Worm (Caenorhabditis elegans): ENCODE results near the gene Y39A1A.22.

The Y39A1A.22 gene

DNA sequence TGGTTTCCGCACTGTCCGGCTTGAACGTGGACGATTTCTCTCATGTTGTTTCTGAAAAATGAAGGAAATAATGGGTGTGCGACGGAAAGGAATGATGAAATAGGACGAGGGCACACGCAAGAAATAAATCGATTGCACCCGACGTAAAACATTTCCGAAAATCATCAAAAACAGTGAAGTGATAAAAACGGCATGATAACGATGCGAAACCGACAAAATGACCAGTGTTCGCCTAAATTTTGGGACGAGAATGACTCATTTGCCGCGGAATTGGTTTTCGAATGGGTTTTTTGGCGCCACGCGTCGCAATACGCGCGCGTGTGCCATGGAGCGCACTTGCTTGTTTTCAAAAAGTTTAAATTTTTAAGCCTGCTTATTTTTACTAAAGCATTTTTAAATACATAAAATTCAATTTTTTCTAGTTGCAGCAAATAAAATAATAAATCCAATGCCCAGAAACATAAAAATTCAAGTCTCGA is 35.6 kb upstream of the Y39A1A.22 start, which contains the start of the genes tbb-1 and rib-2 (continued):
- TF ChIP-seq lsy-27 (tag; optimal IDR thresholded peaks at IDR 0.05; ENCODE audit: borderline replicate concordance, insufficient read depth): no peak
- TF ChIP-seq lin-54 (GFP tag; optimal IDR thresholded peaks at IDR 0.05): peak; percentile 99
- TF ChIP-seq F33H1.4 (GFP tag; IDR thresholded peaks at IDR 0.05): peak; percentile 91
- peak; percentile 86 for TF ChIP-seq ztf-18 (tag; optimal IDR thresholded peaks at IDR 0.05)
- peak; percentile 97 for TF ChIP-seq Y79H2A.3 (GFP tag; conservative IDR thresholded peaks at IDR 0.05)
- peak; percentile 1 for TF ChIP-seq chd-7 (tag; optimal IDR thresholded peaks at IDR 0.05)
- peak; percentile 29 for TF ChIP-seq atf-7 (tag; optimal IDR thresholded peaks at IDR 0.05)
- peak; percentile 91 for TF ChIP-seq ztf-25 (GFP tag; IDR thresholded peaks at IDR 0.05)
- TF ChIP-seq F23B12.7 (tag; optimal IDR thresholded peaks at IDR 0.05; ENCODE audit: insufficient read depth): peak; percentile 93
- peak; percentile 55 for TF ChIP-seq Y53F4B.3 (GFP tag; IDR thresholded peaks at IDR 0.05)
- TF ChIP-seq hsf-1 (GFP tag; IDR thresholded peaks at IDR 0.05): peak; percentile 95
- TF ChIP-seq ztf-22 (GFP tag; optimal IDR thresholded peaks at IDR 0.05): peak; percentile 69

DNA sequence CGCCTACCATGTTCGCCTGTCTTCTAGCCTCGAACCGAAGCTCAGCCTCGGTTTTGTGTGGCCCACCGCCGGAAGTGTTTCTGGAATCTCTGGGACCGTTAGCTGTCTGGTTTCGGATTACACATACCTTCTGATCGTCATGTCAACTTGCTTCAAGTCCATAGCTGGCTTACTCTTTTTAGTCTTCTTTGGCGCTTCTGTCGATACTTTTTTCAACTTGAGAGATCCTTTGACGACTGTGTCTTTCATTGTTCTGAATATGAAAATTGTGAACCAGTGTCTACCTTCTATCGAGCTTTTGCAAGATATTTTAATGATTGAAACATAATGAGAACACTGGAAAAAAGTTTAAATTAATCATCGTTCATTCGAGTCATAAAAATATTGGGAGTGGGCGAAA is 33.7 kb upstream of the Y39A1A.22 start, which contains the start of gene K01G5.8:
K01G5.8 (minus strand) TSS at position 255 of the 400 bp plus-strand sequence.
- TF ChIP-seq Y67H2A.10 (GFP tag; conservative IDR thresholded peaks at IDR 0.05) (0 out of 2 replicates have a peak, but pooled peaks have one; percentile 30), mel-28 (tag; optimal IDR thresholded peaks at IDR 0.05; ENCODE audit: borderline replicate concordance) (no peak), F33H1.4 (GFP tag; IDR thresholded peaks at IDR 0.05) (peak; percentile 28; the same call in 1 of the 2 replicates), ama-1 (optimal IDR thresholded peaks at IDR 0.05) (peak; percentile 60), ama-1 (GFP tag; optimal IDR thresholded peaks at IDR 0.05) (peak in 1 of 2 experiments; percentile 10), lin-54 (GFP tag; optimal IDR thresholded peaks at IDR 0.05) (peak; percentile 39), nfyb-1 (GFP tag; IDR thresholded peaks at IDR 0.05) (0 out of 2 replicates have a peak, but pooled peaks have one; percentile 12), snpc-1.1 (tag; optimal IDR thresholded peaks at IDR 0.05; ENCODE audit: insufficient read depth) (peak; percentile 29), ceh-58 (GFP tag; IDR thresholded peaks at IDR 0.05) (0 out of 2 replicates have a peak, but pooled peaks have one; percentile 42), F49E8.2 (tag; optimal IDR thresholded peaks at IDR 0.05; ENCODE audit: insufficient read depth) (peak; percentile 48), sdz-38 (tag; optimal IDR thresholded peaks at IDR 0.05) (no peak), nhr-27 (tag; optimal IDR thresholded peaks at IDR 0.05) (peak; percentile 14), Y53G8AR.9 (GFP tag; conservative IDR thresholded peaks at IDR 0.05) (peak; percentile 61; the same call in 1 of the 2 replicates), ceh-100 (GFP tag; IDR thresholded peaks at IDR 0.05) (0 out of 2 replicates have a peak, but pooled peaks have one; percentile 11), ekl-4 (GFP tag; IDR thresholded peaks at IDR 0.05) (0 out of 2 replicates have a peak, but pooled peaks have one; percentile 38), hsf-1 (GFP tag; IDR thresholded peaks at IDR 0.05) (peak; percentile 66), snpc-1.3 (tag; optimal IDR thresholded peaks at IDR 0.05; ENCODE audit: insufficient read depth) (peak; percentile 54), F39B2.1 (GFP tag; IDR thresholded peaks at IDR 0.05) (0 out of 2 replicates have a peak, but pooled peaks have one; percentile 11), mcd-1 (GFP tag; IDR thresholded peaks at IDR 0.05) (peak; percentile 6; the same call in 1 of the 2 replicates), K12H6.12 (tag; optimal IDR thresholded peaks at IDR 0.05) (no peak), F57A8.1 (GFP tag; optimal IDR thresholded peaks at IDR 0.05) (no peak), rcor-1 (GFP tag; IDR thresholded peaks at IDR 0.05) (0 out of 2 replicates have a peak, but pooled peaks have one; percentile 29), efl-1 (GFP tag; optimal IDR thresholded peaks at IDR 0.05) (peak; percentile 20), tlf-1 (GFP tag; optimal IDR thresholded peaks at IDR 0.05) (peak; percentile 46), cebp-1 (GFP tag; IDR thresholded peaks at IDR 0.05) (no peak; the same call in 1 of the 2 replicates), cebp-1 (tag; optimal IDR thresholded peaks at IDR 0.05) (peak; percentile 9), B0336.3 (GFP tag; IDR thresholded peaks at IDR 0.05) (peak; percentile 26; the same call in 1 of the 2 replicates), mxl-1 (tag; optimal IDR thresholded peaks at IDR 0.05) (no peak), chd-7 (tag; optimal IDR thresholded peaks at IDR 0.05) (no peak), madf-6 (GFP tag; IDR thresholded peaks at IDR 0.05) (peak; percentile 67), pha-4 (tag; optimal IDR thresholded peaks at IDR 0.05) (no peak), lin-26 (GFP tag; IDR thresholded peaks at IDR 0.05) (peak; percentile 41; the same call in 1 of the 2 replicates), D2030.7 (GFP tag; IDR thresholded peaks at IDR 0.05) (peak; percentile 50; the same call in 1 of the 2 replicates)
